Worm (Caenorhabditis elegans): ENCODE results near the gene dos-1.

The dos-1 gene

DNA sequence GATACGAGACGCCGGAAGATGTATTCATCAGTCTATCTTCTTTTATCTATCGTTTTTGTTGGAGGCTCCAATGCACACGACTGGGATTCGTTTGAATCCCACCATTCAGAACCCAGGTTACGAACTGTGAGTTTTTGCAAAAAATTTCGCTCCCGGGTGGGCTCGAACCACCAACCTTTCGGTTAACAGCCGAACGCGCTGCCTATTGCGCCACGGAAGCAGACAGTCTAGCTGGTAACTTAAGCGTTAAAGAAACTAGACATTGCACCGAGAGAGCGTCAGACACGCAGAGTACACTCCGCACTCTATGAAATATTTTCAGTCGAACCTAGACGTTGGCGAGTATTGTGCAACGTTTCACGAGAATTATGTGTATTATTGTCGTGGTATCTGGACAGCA lies 317 bp downstream of the dos-1 start:
- no peak for TF ChIP-seq efl-1 (GFP tag; optimal IDR thresholded peaks at IDR 0.05)
- no peak for TF ChIP-seq ets-4 (GFP tag; optimal IDR thresholded peaks at IDR 0.05)
- peak; percentile 72 for TF ChIP-seq mcd-1 (GFP tag; IDR thresholded peaks at IDR 0.05)
- TF ChIP-seq ceh-100 (GFP tag; IDR thresholded peaks at IDR 0.05), result no peak; the same call in 1 of the 2 replicates
- TF ChIP-seq Y95B8A.8 (GFP tag; IDR thresholded peaks at IDR 0.05), result 0 out of 2 replicates have a peak, but pooled peaks have one; percentile 30
- peak; percentile 41; the same call in 1 of the 2 replicates for TF ChIP-seq hmg-20 (GFP tag; IDR thresholded peaks at IDR 0.05)
- TF ChIP-seq hrde-1 (tag; optimal IDR thresholded peaks at IDR 0.05; ENCODE audit: borderline replicate concordance), result no peak
- peak; percentile 68 for TF ChIP-seq rcor-1 (GFP tag; IDR thresholded peaks at IDR 0.05)
- TF ChIP-seq zfh-2 (GFP tag; conservative IDR thresholded peaks at IDR 0.05), result no peak
- TF ChIP-seq repo-1 (tag; optimal IDR thresholded peaks at IDR 0.05), result peak; percentile 52
- peak; percentile 77 for TF ChIP-seq hmg-1.2 (GFP tag; IDR thresholded peaks at IDR 0.05)
- no peak for TF ChIP-seq nhr-120 (GFP tag; IDR thresholded peaks at IDR 0.05)
- no peak for TF ChIP-seq bed-2 (GFP tag; IDR thresholded peaks at IDR 0.05)
- TF ChIP-seq nfya-1 (tag; optimal IDR thresholded peaks at IDR 0.05; ENCODE audit: borderline replicate concordance, insufficient read depth), result no peak
- no peak for TF ChIP-seq K11D2.4 (GFP tag; IDR thresholded peaks at IDR 0.05)
- TF ChIP-seq snpc-3.4 (tag; optimal IDR thresholded peaks at IDR 0.05), result peak; percentile 30
- peak; percentile 55; the same call in 1 of the 2 replicates for TF ChIP-seq madf-6 (GFP tag; IDR thresholded peaks at IDR 0.05)
- TF ChIP-seq F57C9.4 (tag; optimal IDR thresholded peaks at IDR 0.05), result no peak
- TF ChIP-seq T07F8.4 (tag; optimal IDR thresholded peaks at IDR 0.05), result peak; percentile 56
- no peak for TF ChIP-seq nfya-2 (GFP tag; IDR thresholded peaks at IDR 0.05)
- TF ChIP-seq zim-3 (tag; optimal IDR thresholded peaks at IDR 0.05), result peak; percentile 60
- TF ChIP-seq sdz-38 (tag; optimal IDR thresholded peaks at IDR 0.05), result no peak
- TF ChIP-seq egrh-3 (GFP tag; IDR thresholded peaks at IDR 0.05), result peak; percentile 46; the same call in 1 of the 2 replicates
- no peak for TF ChIP-seq ama-1 (optimal IDR thresholded peaks at IDR 0.05)
- TF ChIP-seq ama-1 (GFP tag; optimal IDR thresholded peaks at IDR 0.05), result peak in 1 of 2 experiments; percentile 3
- peak; percentile 81 for TF ChIP-seq dox-1 (GFP tag; IDR thresholded peaks at IDR 0.05)
- no peak for TF ChIP-seq F22D6.2 (tag; optimal IDR thresholded peaks at IDR 0.05)
- TF ChIP-seq ceh-27 (GFP tag; optimal IDR thresholded peaks at IDR 0.05), result peak; percentile 35
- peak; percentile 76; the same call in 1 of the 2 replicates for TF ChIP-seq let-526 (GFP tag; IDR thresholded peaks at IDR 0.05)
- TF ChIP-seq hsf-1 (GFP tag; IDR thresholded peaks at IDR 0.05), result peak; percentile 9; the same call in 1 of the 2 replicates
- peak; percentile 40 for TF ChIP-seq ztf-26 (tag; optimal IDR thresholded peaks at IDR 0.05)
- peak; percentile 86 for TF ChIP-seq die-1 (tag; optimal IDR thresholded peaks at IDR 0.05)
- TF ChIP-seq aptf-2 (GFP tag; conservative IDR thresholded peaks at IDR 0.05), result peak; percentile 69; the same call in 1 of the 2 replicates
- no peak for TF ChIP-seq ceh-79 (tag; optimal IDR thresholded peaks at IDR 0.05)
- TF ChIP-seq C17E4.6 (GFP tag; IDR thresholded peaks at IDR 0.05), result no peak
- TF ChIP-seq B0019.2 (GFP tag; conservative IDR thresholded peaks at IDR 0.05), result no peak
- TF ChIP-seq madf-3 (GFP tag; IDR thresholded peaks at IDR 0.05), result peak; percentile 59; the same call in 1 of the 2 replicates
- TF ChIP-seq hlh-12 (tag; optimal IDR thresholded peaks at IDR 0.05), result no peak
- TF ChIP-seq unc-130 (GFP tag; optimal IDR thresholded peaks at IDR 0.05), result no peak
- TF ChIP-seq chd-7 (tag; optimal IDR thresholded peaks at IDR 0.05), result peak; percentile 67
- TF ChIP-seq lin-26 (GFP tag; IDR thresholded peaks at IDR 0.05), result peak; percentile 92
- 0 out of 2 replicates have a peak, but pooled peaks have one; percentile 36 for TF ChIP-seq egl-18 (GFP tag; IDR thresholded peaks at IDR 0.05)
- TF ChIP-seq F37B4.10 (GFP tag; IDR thresholded peaks at IDR 0.05), result no peak
- no peak for TF ChIP-seq madf-8 (GFP tag; conservative IDR thresholded peaks at IDR 0.05)
- TF ChIP-seq dpl-1 (GFP tag; optimal IDR thresholded peaks at IDR 0.05), result no peak
- TF ChIP-seq ceh-40 (GFP tag; IDR thresholded peaks at IDR 0.05), result no peak
- TF ChIP-seq athp-1 (tag; optimal IDR thresholded peaks at IDR 0.05), result peak; percentile 34
- TF ChIP-seq ccch-3 (GFP tag; optimal IDR thresholded peaks at IDR 0.05), result no peak
- TF ChIP-seq attf-6 (GFP tag; IDR thresholded peaks at IDR 0.05), result no peak
- no peak for TF ChIP-seq mel-28 (tag; optimal IDR thresholded peaks at IDR 0.05; ENCODE audit: borderline replicate concordance)

All from whole organism, young adult.